Worm (Caenorhabditis elegans) whole organism, dauer: ENCODE measurements around the gene Y42A5A.1.
"Not testable (repeated sequence)": the region's sequence is repeated elsewhere in the genome, so short reads cannot be mapped to it uniquely, and the experiment has no call there.

Experiments used
- unc-62 ChIP-seq: sonication (generic microtip); optimal IDR thresholded peaks from 2 replicates; lab custom pipeline; 2017; ENCODE audit warnings: missing biosample characterization, missing genetic modification reagents, missing genetic modification characterization

The Y42A5A.1 gene

ce11 chrV:11093163-11094091 is 5.7 kb downstream of the Y42A5A.1 start, which contains the start of gene lact-8:
Gene lact-8, minus strand, starts transcription at chrV:11093607.
- TF ChIP-seq unc-62 (GFP tag; lab: Kevin White, UChicago) = no peak

DNA sequence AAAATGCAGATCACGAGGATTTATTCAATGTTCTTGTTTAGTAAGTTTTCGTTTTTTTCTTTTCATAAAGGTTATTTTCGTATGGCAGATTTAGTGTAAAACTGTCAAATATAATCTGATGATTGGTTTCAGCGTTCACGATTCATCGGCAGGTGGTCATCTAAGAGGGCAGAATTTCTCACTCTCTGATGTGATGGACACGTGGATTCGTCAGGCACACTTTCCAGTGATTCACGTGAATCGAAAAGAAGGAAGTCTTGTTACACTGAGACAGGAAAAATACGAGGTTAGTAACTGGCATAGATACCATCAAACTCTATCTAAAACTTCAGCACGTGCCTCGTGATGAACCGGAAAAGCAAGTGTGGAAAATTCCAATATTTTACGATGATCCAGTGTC is 7.0 kb downstream of the Y42A5A.1 start:
- TF ChIP-seq unc-62 (GFP tag; lab: Kevin White, UChicago) = no peak

- TF ChIP-seq unc-62 (GFP tag; lab: Kevin White, UChicago) = no peak
Observed at ce11 chrV:11095873-11096272, 8.1 kb downstream of the Y42A5A.1 start, which contains the start of gene Y42A5A.3. Gene Y42A5A.3, minus strand, starts transcription at chrV:11095973.

DNA sequence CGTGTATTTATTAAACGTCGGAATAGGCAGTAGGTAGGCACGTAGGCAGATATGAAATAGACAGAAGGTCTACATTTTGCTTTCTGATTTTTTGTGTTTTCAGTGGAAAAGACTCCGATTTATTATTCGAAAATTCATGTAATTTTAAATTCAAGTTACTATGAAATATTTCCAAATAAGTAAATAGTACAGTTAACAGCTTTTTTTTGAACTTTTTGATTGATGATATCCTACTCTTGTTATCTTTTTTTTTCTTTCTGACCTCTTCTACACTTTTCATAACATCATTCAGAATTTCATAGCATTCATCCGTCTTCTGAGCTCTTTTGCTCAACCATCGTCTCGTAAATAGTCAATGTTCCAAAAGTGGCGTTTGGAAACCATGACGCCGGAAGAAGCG is 10.9 kb downstream of the Y42A5A.1 start, which contains the start of gene cdkl-1:
TSS of gene cdkl-1 (plus strand) at position 301 of the 400 bp plus-strand sequence.
- no peak for TF ChIP-seq unc-62 (GFP tag; lab: Kevin White, UChicago)

DNA sequence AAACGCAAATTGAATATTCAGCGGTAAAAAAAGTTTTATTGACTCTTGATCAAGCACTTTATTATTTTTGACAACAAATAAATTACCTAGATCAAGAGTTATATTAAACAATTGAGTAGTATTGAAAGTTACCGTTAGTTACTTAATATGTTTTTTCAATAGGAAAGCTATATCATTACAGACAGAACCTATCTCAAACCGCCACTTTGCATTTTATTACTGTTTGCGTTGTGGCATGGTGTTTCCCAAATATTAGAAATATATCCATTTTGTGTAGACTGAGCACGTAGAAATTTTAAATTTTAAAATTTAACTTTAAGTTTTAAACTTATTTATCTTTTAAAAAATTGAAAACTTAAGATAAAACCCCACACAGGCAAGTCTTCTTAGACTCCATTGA is 16.7 kb downstream of the Y42A5A.1 start:
- TF ChIP-seq unc-62 (GFP tag; lab: Kevin White, UChicago) = no peak

- not testable (repeated sequence) for TF ChIP-seq unc-62 (GFP tag; lab: Kevin White, UChicago)
Observed at ce11 chrV:11109647-11110046, 21.9 kb downstream of the Y42A5A.1 start, which contains the start of gene Y42A5A.5. Gene Y42A5A.5, minus strand, starts transcription at chrV:11109747.

- TF ChIP-seq unc-62 (GFP tag; lab: Kevin White, UChicago) = no peak
Observed at ce11 chrV:11113041-11113574, 25.4 kb downstream of the Y42A5A.1 start, which contains the start of gene erfa-3. Gene erfa-3, minus strand, starts transcription at chrV:11113091.

DNA sequence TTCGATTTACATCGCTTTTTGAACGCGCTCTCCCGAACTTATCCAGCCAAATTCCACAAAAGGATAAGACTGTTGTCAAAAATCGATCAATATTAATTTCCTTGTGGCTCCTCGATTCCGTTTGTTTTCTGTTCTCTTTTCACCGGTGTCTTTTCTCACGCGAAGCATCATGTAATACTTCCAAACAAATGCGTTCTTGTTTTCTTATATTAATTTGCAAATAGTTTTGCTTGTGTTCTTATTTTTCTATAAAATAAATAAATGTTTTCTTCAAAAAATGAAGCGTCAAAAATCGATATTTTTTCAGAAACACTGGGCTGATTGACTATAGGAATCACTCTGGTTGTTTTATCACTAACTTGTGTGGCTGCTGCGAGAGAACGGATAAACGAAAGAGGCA is 25.9 kb downstream of the Y42A5A.1 start, which contains the start of gene math-33:
TSS of gene math-33 (plus strand) at position 301 of the 400 bp plus-strand sequence.
- no peak for TF ChIP-seq unc-62 (GFP tag; lab: Kevin White, UChicago)

ce11 chrV:11118179-11118725 is 30.5 kb downstream of the Y42A5A.1 start:
- TF ChIP-seq unc-62 (GFP tag; lab: Kevin White, UChicago) = no peak

DNA sequence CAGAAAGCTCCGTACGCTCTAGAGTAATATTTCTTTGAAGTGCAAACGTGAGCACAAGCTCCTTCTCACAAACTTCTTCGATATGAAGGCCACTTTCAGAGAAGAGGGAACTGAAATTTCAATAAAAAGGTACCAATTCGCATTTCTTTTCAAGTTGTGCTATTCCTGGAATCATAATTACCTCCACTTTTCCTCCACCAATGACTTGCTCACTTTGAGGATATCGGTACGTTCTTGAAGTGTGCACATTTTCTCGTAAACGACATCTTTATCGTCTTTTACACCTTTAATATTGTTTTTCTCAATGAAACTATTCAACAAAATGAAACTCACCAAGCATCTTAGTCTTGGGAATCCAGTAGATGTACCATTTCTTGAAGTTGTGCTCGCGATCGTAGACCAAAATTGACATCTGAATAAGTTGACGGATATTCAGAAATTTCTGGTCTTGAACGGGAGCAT is 31.6 kb downstream of the Y42A5A.1 start, which contains the start of gene scb-1:
TSS of gene scb-1 (minus strand) at position 412 of the 462 bp plus-strand sequence.
- no peak for TF ChIP-seq unc-62 (GFP tag; lab: Kevin White, UChicago)

- no peak for TF ChIP-seq unc-62 (GFP tag; lab: Kevin White, UChicago)
Observed at ce11 chrV:11121247-11121646, 33.5 kb downstream of the Y42A5A.1 start.

DNA sequence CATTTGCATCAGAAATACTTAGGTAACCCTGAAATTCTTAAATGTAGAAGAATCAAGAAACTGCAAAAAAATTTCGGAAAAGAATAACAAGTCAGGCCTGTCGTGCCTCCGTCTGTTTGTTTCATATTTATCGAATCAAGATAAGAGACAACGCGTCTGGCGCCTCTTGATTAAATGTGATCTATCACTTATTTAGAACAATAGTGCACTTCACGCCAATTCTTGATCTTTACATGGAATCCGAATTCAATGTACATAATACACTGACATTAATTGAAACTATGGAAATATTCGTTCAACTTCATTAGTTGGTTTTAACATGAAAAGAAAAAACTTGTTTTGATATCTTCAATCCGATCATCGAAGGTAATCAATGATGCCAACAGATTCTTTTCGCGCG is 34.7 kb downstream of the Y42A5A.1 start, which contains the start of gene mboa-2:
TSS of gene mboa-2 (minus strand) at position 28 of the 400 bp plus-strand sequence.
- TF ChIP-seq unc-62 (GFP tag; lab: Kevin White, UChicago) = no peak

- no peak for TF ChIP-seq unc-62 (GFP tag; lab: Kevin White, UChicago)
Observed at ce11 chrV:11123817-11124337, 36.1 kb downstream of the Y42A5A.1 start, which contains the start of the genes atp-5 and lmtr-3. Gene atp-5, minus strand, starts transcription at chrV:11123867. Gene lmtr-3, plus strand, starts transcription at chrV:11124186.

DNA sequence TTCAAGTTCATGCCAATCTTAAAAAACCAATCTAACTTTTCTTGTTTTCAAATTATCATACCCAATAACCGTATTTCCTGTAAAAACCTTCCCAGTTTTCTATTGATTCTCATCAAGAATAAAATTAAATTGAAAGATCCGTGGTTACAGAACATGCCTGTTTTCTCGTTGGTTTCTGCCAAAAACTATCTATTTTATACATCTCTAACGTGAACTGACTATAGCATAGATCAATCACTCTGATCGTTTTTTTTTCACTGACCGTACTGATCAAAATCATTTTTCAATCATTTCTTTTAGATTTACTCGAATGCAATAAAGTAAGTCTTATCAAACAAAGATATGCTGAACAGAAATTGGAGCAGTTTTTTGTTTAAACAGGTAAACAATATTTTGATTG is 37.2 kb downstream of the Y42A5A.1 start, which contains the start of gene C06H2.2:
TSS of gene C06H2.2 (plus strand) at position 301 of the 400 bp plus-strand sequence.
- no peak for TF ChIP-seq unc-62 (GFP tag; lab: Kevin White, UChicago)

- TF ChIP-seq unc-62 (GFP tag; lab: Kevin White, UChicago) = no peak
Observed at ce11 chrV:11127197-11127596, 39.4 kb downstream of the Y42A5A.1 start, which contains the start of gene jmjd-5. Gene jmjd-5, plus strand, starts transcription at chrV:11127497.
